Worm (Caenorhabditis elegans) whole organism, L1 larva: Measurements from ENCODE around the gene C03F11.2.

Source experiments
- F16B12.6 ChIP-seq: fragments of 150-350 bp; optimal IDR thresholded peaks from 2 replicates; lab custom pipeline; 2014; ENCODE audit warnings: missing biosample characterization, missing genetic modification characterization
- aly-2 ChIP-seq: fragments of 150-350 bp; optimal IDR thresholded peaks from 2 replicates; lab custom pipeline; 2014; ENCODE audit warnings: missing biosample characterization, missing genetic modification characterization
- blmp-1 ChIP-seq: fragments of 150-350 bp; optimal IDR thresholded peaks from 2 replicates; lab custom pipeline; 2014; ENCODE audit warnings: missing biosample characterization, missing genetic modification characterization
- ceh-82 ChIP-seq, 3 experiments: fragments of 150-350 bp in 1 of 3; sonication (generic microtip) in 2 of 3; optimal IDR thresholded peaks; 2 replicates each; lab custom pipeline; 2014 to 2017; ENCODE audit warnings: missing biosample characterization in 3 of 3, missing genetic modification characterization in 3 of 3
- dpl-1 ChIP-seq, 3 experiments: fragments of 150-350 bp in 2 of 3; sonication (generic microtip) in 1 of 3; optimal IDR thresholded peaks; 2 replicates each; lab custom pipeline; 2014 to 2017; ENCODE audit warnings: missing biosample characterization in 3 of 3, missing genetic modification characterization in 3 of 3, missing genetic modification reagents in 3 of 3
- dsc-1 ChIP-seq: sonication (generic microtip); optimal IDR thresholded peaks from 2 replicates; lab custom pipeline; 2016; ENCODE audit warnings: mild to moderate bottlenecking, missing genetic modification characterization, missing compliant biosample characterization
- efl-1 ChIP-seq, 4 experiments: fragments of 150-350 bp; optimal IDR thresholded peaks in 3 of 4; peaks in 1 of 4; 1 replicate in 1 of 4; 2 replicates in 3 of 4; lab custom pipeline; 2014; ENCODE audit warnings: missing biosample characterization in 2 of 4, missing genetic modification characterization in 2 of 4, missing genetic modification reagents in 2 of 4
- egl-13 ChIP-seq: sonication (generic microtip); optimal IDR thresholded peaks from 2 replicates; lab custom pipeline; 2016; ENCODE audit warnings: missing genotype, missing genetic modification reagents, missing genetic modification characterization, missing compliant biosample characterization
- elt-2 ChIP-seq: sonication (generic microtip); optimal IDR thresholded peaks from 2 replicates; lab custom pipeline; 2016; ENCODE audit warnings: missing genetic modification characterization, mild to moderate bottlenecking, inconsistent platforms, missing compliant biosample characterization, missing genetic modification reagents
- ets-5 ChIP-seq: fragments of 200-800 bp; sonication (Bioruptor generic); IDR thresholded peaks from 2 replicates; pipeline ENCODE4 v1.3.6; 2022; ENCODE audit warnings: missing genetic modification characterization, missing compliant biosample characterization
- fkh-10 ChIP-seq: sonication (generic microtip); optimal IDR thresholded peaks from 2 replicates; lab custom pipeline; 2017; ENCODE audit warnings: missing biosample characterization, missing genetic modification reagents, missing genetic modification characterization
- fkh-4 ChIP-seq: sonication (generic microtip); optimal IDR thresholded peaks from 2 replicates; lab custom pipeline; 2016; ENCODE audit warnings: missing compliant biosample characterization, missing genetic modification characterization, borderline replicate concordance
- fkh-8 ChIP-seq: sonication (generic microtip); optimal IDR thresholded peaks from 2 replicates; lab custom pipeline; 2016; ENCODE audit warnings: mild to moderate bottlenecking, missing genetic modification characterization, missing compliant biosample characterization
- fos-1 ChIP-seq: fragments of 150-350 bp; optimal IDR thresholded peaks from 2 replicates; lab custom pipeline; 2014; ENCODE audit warnings: missing biosample characterization, missing genetic modification characterization
- grh-1 ChIP-seq: fragments of 200-800 bp; sonication (Bioruptor generic); IDR thresholded peaks from 2 replicates; pipeline ENCODE4 v1.3.6; 2022; ENCODE audit warnings: missing genetic modification reagents, missing genetic modification characterization, missing compliant biosample characterization
- hlh-4 ChIP-seq: sonication (generic microtip); optimal IDR thresholded peaks from 2 replicates; lab custom pipeline; 2016; ENCODE audit warnings: mild to moderate bottlenecking, missing genetic modification characterization, missing compliant biosample characterization
- hpl-2 ChIP-seq: fragments of 150-350 bp; optimal IDR thresholded peaks from 2 replicates; lab custom pipeline; 2014; ENCODE audit warnings: missing biosample characterization, missing genetic modification reagents, missing genetic modification characterization
- irx-1 ChIP-seq: sonication (generic microtip); optimal IDR thresholded peaks from 2 replicates; lab custom pipeline; 2016; ENCODE audit warnings: missing genetic modification characterization, missing compliant biosample characterization
- isw-1 ChIP-seq: fragments of 200-800 bp; sonication (Bioruptor generic); IDR thresholded peaks from 2 replicates; pipeline ENCODE4 v1.3.6; 2022; ENCODE audit warnings: missing genetic modification characterization, missing compliant biosample characterization
- lin-14 ChIP-seq: fragments of 200-800 bp; sonication (Bioruptor generic); optimal IDR thresholded peaks from 2 replicates; lab custom pipeline; 2018; ENCODE audit warnings: mild to moderate bottlenecking, missing genetic modification characterization, moderate library complexity, missing compliant biosample characterization
- lin-39 ChIP-seq: fragments of 150-350 bp; optimal IDR thresholded peaks from 2 replicates; lab custom pipeline; 2014; ENCODE audit warnings: missing biosample characterization, missing genetic modification reagents, missing genetic modification characterization
- lir-3 ChIP-seq: sonication (generic microtip); optimal IDR thresholded peaks from 2 replicates; lab custom pipeline; 2016; ENCODE audit warnings: mild to moderate bottlenecking, missing genetic modification characterization, moderate library complexity, missing compliant biosample characterization; ENCODE audit not compliant: poor library complexity
- lsy-2 ChIP-seq, 2 experiments: fragments of 150-350 bp; optimal IDR thresholded peaks; 2 replicates each; lab custom pipeline; 2014; ENCODE audit warnings: missing biosample characterization in 2 of 2, missing genetic modification characterization in 2 of 2
- nhr-11 ChIP-seq: fragments of 150-350 bp; optimal IDR thresholded peaks from 2 replicates; lab custom pipeline; 2014; ENCODE audit warnings: missing biosample characterization, missing genetic modification characterization
- nhr-19 ChIP-seq: fragments of 200-800 bp; sonication (Bioruptor generic); conservative IDR thresholded peaks from 2 replicates; pipeline ENCODE4 v1.3.6; 2022; ENCODE audit warnings: missing genetic modification characterization, missing compliant biosample characterization
- nhr-237 ChIP-seq: fragments of 150-350 bp; optimal IDR thresholded peaks from 2 replicates; lab custom pipeline; 2014; ENCODE audit warnings: missing biosample characterization, missing genetic modification characterization
- nhr-28 ChIP-seq: fragments of 150-350 bp; optimal IDR thresholded peaks from 2 replicates; lab custom pipeline; 2014; ENCODE audit warnings: missing biosample characterization, missing genetic modification characterization
- nhr-47 ChIP-seq: sonication (generic microtip); optimal IDR thresholded peaks from 2 replicates; lab custom pipeline; 2016; ENCODE audit warnings: mild to moderate bottlenecking, missing genetic modification characterization, moderate library complexity, missing compliant biosample characterization
- nhr-76 ChIP-seq: sonication (generic microtip); optimal IDR thresholded peaks from 2 replicates; lab custom pipeline; 2017; ENCODE audit warnings: missing biosample characterization, missing genetic modification characterization
- nhr-77 ChIP-seq: fragments of 150-350 bp; optimal IDR thresholded peaks from 2 replicates; lab custom pipeline; 2014; ENCODE audit warnings: missing biosample characterization, missing genetic modification characterization
- nhr-90 ChIP-seq: sonication (generic microtip); optimal IDR thresholded peaks from 2 replicates; lab custom pipeline; 2016; ENCODE audit warnings: mild to moderate bottlenecking, missing genetic modification characterization, missing compliant biosample characterization; ENCODE audit not compliant: poor library complexity
- pax-3 ChIP-seq: fragments of 200-800 bp; sonication (Bioruptor generic); optimal IDR thresholded peaks from 2 replicates; lab custom pipeline; 2018; ENCODE audit warnings: mild to moderate bottlenecking, missing genetic modification characterization, moderate library complexity, missing compliant biosample characterization
- skn-1 ChIP-seq: fragments of 150-350 bp; optimal IDR thresholded peaks from 2 replicates; lab custom pipeline; 2014; ENCODE audit warnings: missing biosample characterization, missing genetic modification characterization
- snpc-4 ChIP-seq: fragments of 150-350 bp; optimal IDR thresholded peaks from 2 replicates; lab custom pipeline; 2014; ENCODE audit warnings: missing biosample characterization, missing genetic modification characterization
- sox-4 ChIP-seq: sonication (generic microtip); optimal IDR thresholded peaks from 2 replicates; lab custom pipeline; 2016; ENCODE audit warnings: missing genetic modification characterization, missing compliant biosample characterization
- swsn-7 ChIP-seq: sonication (generic microtip); optimal IDR thresholded peaks from 2 replicates; lab custom pipeline; 2016; ENCODE audit warnings: missing genetic modification characterization, missing compliant biosample characterization
- tbx-2 ChIP-seq: sonication (generic microtip); optimal IDR thresholded peaks from 2 replicates; lab custom pipeline; 2016; ENCODE audit warnings: missing genetic modification characterization, missing compliant biosample characterization
- unc-30 ChIP-seq: sonication (generic microtip); optimal IDR thresholded peaks from 2 replicates; lab custom pipeline; 2017; ENCODE audit warnings: missing biosample characterization, missing genetic modification characterization
- unc-62 ChIP-seq: fragments of 150-350 bp; optimal IDR thresholded peaks from 2 replicates; lab custom pipeline; 2014; ENCODE audit warnings: missing biosample characterization, missing genetic modification reagents, missing genetic modification characterization
- unc-86 ChIP-seq: sonication (generic microtip); optimal IDR thresholded peaks from 2 replicates; lab custom pipeline; 2016; ENCODE audit warnings: missing genetic modification characterization, missing compliant biosample characterization
- unc-98 ChIP-seq: fragments of 200-800 bp; sonication (Bioruptor generic); IDR thresholded peaks from 2 replicates; pipeline ENCODE4 v1.3.6; 2022; ENCODE audit warnings: missing genetic modification characterization, missing compliant biosample characterization
- xbp-1 ChIP-seq: sonication (generic microtip); optimal IDR thresholded peaks from 2 replicates; lab custom pipeline; 2016; ENCODE audit warnings: missing genetic modification characterization, missing compliant biosample characterization
- zag-1 ChIP-seq: fragments of 150-350 bp; optimal IDR thresholded peaks from 2 replicates; lab custom pipeline; 2014; ENCODE audit warnings: missing biosample characterization, missing genetic modification characterization
- zip-4 ChIP-seq: fragments of 200-800 bp; sonication (Bioruptor generic); optimal IDR thresholded peaks from 2 replicates; lab custom pipeline; 2018; ENCODE audit warnings: mild to moderate bottlenecking, missing genetic modification characterization, moderate library complexity, missing compliant biosample characterization
- ztf-4 ChIP-seq: fragments of 150-350 bp; optimal IDR thresholded peaks from 2 replicates; lab custom pipeline; 2014; ENCODE audit warnings: missing biosample characterization, missing genetic modification characterization

C03F11.2 gene

DNA sequence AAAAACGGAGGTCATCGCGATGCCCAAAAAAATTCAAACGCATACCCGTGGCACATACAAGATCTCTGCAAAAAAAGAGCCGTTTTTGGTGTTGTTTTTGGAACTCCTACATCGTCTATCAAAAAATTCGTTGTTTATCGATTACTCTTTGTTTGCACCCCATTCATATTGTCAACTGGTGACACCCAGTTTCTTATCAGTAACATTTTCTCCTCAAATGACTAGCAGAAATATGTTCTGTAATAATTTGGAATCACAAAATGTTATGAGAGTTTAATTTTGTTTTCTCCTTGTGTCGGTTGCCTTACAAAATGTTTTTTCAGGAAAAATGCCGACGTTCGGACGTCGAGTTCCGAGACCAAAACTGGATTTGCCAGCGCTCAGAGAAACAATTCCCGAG, 22.5 kb downstream of the C03F11.2 start, which contains the start of gene sek-4:
sek-4 (plus strand) TSS at position 318 of the 400 bp plus-strand sequence.
- TF ChIP-seq grh-1 (GFP tag; lab: Robert Waterston, UW) (no peak), nhr-77 (tag; lab: Kevin White, UChicago) (no peak), elt-2 (tag; lab: Kevin White, UChicago) (peak; percentile 42)
- TF ChIP-seq, all 84 proteins: peak for 1

DNA sequence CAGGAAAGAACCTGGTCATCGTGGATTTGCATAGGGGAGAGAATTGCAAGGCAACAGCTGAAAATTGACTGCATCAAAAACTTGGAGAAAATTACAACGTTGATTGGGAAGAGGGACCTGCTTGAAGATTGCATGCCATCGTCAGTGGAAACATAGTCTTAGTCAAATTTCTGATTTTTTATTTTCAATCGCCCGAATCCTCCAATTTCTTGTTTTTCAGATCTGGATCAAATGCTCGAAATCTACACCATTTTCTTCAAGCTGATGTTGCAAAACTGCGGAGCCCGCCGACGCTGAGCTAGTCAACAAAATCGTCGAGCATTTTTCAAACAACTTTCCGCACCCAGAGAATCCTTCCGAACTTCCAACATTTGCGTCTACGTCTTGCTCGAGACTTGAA, 23.6 kb downstream of the C03F11.2 start:
- TF ChIP-seq nhr-237, result no peak
- no peak for TF ChIP-seq ets-5 (GFP tag; lab: Robert Waterston, UW)
- TF ChIP-seq zag-1 (tag; lab: Kevin White, UChicago), result no peak
- no peak for TF ChIP-seq hpl-2 (GFP tag; lab: Kevin White, UChicago)
- no peak for TF ChIP-seq irx-1
- TF ChIP-seq nhr-76 (tag; lab: Kevin White, UChicago), result no peak
- TF ChIP-seq nhr-19 (GFP tag; lab: Robert Waterston, UW), result no peak
- TF ChIP-seq pax-3 (tag; lab: Kevin White, UChicago), result no peak
- no peak for TF ChIP-seq fkh-4 (tag; lab: Kevin White, UChicago)
- no peak for TF ChIP-seq fkh-8 (tag; lab: Kevin White, UChicago)
- TF ChIP-seq lin-39 (tag; lab: Kevin White, UChicago), result no peak
- no peak for TF ChIP-seq grh-1 (GFP tag; lab: Robert Waterston, UW)
- no peak for TF ChIP-seq unc-86 (tag; lab: Kevin White, UChicago)
- TF ChIP-seq unc-98 (GFP tag; lab: Robert Waterston, UW), result no peak
- TF ChIP-seq, all 84 proteins: peak for 0

DNA sequence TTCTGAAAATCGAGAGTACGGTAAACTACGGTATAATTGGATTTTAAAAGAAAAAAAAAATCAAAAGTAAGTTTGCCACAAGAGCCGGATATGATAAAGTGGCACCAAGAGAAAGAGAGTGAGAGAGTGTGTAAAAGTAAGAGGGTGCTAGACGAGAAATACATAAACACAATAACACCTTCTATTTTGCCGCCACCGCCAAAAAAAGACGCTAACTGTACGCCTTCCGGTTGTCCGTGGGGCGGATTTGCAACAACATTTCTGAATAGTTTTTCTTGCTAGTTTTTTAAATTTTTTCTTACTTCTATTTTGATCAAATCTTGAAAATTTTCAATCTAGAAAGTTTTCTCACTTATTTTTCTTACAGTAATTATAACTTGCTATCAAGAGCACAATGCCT, 24.6 kb downstream of the C03F11.2 start, which contains the start of gene F35C8.8:
F35C8.8 (minus strand) TSS at position 2 of the 400 bp plus-strand sequence.
- TF ChIP-seq ztf-4, result no peak

DNA sequence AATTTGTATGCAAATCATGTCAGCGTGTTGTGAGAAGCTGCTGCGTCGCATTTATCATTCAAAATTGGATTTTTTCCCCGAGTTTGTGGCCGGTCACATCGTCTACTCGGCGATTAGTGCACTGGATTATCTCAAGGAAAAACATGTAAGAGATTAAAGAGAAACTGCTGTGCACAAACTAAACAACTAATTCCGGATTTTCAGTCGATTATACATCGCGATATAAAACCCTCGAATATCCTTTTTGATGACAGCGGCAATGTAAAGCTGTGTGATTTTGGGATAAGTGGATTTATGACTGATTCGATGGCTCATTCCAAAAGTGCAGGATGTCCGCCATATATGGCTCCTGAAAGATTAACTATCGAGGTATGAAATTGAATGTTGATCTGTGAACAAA, 26.6 kb downstream of the C03F11.2 start:
- TF ChIP-seq efl-1 (optimal IDR thresholded peaks at IDR 0.05; lab: Kevin White, UChicago) (no peak), efl-1 (GFP tag; optimal IDR thresholded peaks at IDR 0.05 in 1 of 2; lab: Kevin White, UChicago) (peak in 1 of 2 experiments; percentile 53), unc-62 (GFP tag; lab: Kevin White, UChicago) (no peak), dsc-1 (peak; percentile 77), egl-13 (tag; lab: Kevin White, UChicago) (peak; percentile 58), hlh-4 (tag; lab: Kevin White, UChicago) (no peak)

DNA sequence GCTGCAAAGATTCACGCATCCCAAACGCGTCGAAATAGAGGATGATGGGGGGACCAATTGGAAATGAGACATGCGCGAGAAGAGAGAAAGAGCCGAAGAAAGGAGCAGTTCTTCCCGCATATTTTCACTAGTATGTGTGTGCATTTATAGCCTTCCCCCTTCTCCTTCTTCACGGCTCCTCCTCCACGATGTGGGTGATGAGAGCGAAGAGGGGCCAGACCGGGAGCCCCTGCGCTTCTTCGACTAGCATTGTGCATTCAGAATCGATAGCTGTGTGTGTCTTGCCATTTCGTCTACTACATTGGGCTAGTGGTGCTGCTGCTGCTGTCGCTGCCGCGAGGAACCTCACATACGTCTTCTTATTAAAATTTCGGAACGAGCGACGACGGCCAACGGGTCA, 29.0 kb downstream of the C03F11.2 start, which contains the start of gene jkk-1:
jkk-1 (plus strand) TSS at position 249 of the 400 bp plus-strand sequence.
- peak in 1 of 2 experiments; percentile 21 for TF ChIP-seq lsy-2 (tag; optimal IDR thresholded peaks at IDR 0.05; lab: Kevin White, UChicago)
- TF ChIP-seq fos-1 (tag; lab: Kevin White, UChicago), result no peak
- TF ChIP-seq F16B12.6 (tag; lab: Kevin White, UChicago), result no peak
- peak; percentile 36 to 53 (median 39) for TF ChIP-seq ceh-82 (tag; optimal IDR thresholded peaks at IDR 0.05; lab: Kevin White, UChicago)
- no peak for TF ChIP-seq efl-1 (optimal IDR thresholded peaks at IDR 0.05; lab: Kevin White, UChicago)
- no peak for TF ChIP-seq efl-1 (GFP tag; optimal IDR thresholded peaks at IDR 0.05 in 1 of 2; lab: Kevin White, UChicago)
- TF ChIP-seq sox-4 (tag; lab: Kevin White, UChicago), result no peak
- peak; percentile 29 for TF ChIP-seq unc-86 (tag; lab: Kevin White, UChicago)
- peak; percentile 53 for TF ChIP-seq nhr-47 (tag; lab: Kevin White, UChicago)
- TF ChIP-seq nhr-28 (tag; lab: Kevin White, UChicago), result no peak
- no peak for TF ChIP-seq lir-3
- TF ChIP-seq isw-1 (GFP tag; lab: Robert Waterston, UW), result no peak
- peak; percentile 52 for TF ChIP-seq fkh-10 (GFP tag; lab: Kevin White, UChicago)
- TF ChIP-seq nhr-77 (tag; lab: Kevin White, UChicago), result no peak
- no peak for TF ChIP-seq nhr-11 (tag; lab: Kevin White, UChicago)
- no peak for TF ChIP-seq snpc-4
- TF ChIP-seq egl-13 (tag; lab: Kevin White, UChicago), result peak; percentile 14
- no peak for TF ChIP-seq nhr-90 (tag; lab: Kevin White, UChicago)
- no peak for TF ChIP-seq tbx-2
- TF ChIP-seq dpl-1 (GFP tag; optimal IDR thresholded peaks at IDR 0.05; lab: Kevin White, UChicago), result no peak
- no peak for TF ChIP-seq skn-1 (tag; lab: Kevin White, UChicago)
- TF ChIP-seq swsn-7 (tag; lab: Kevin White, UChicago), result peak; percentile 10
- TF ChIP-seq elt-2 (tag; lab: Kevin White, UChicago), result no peak
- TF ChIP-seq blmp-1 (tag; lab: Kevin White, UChicago), result no peak
- TF ChIP-seq aly-2, result no peak
- TF ChIP-seq lin-14 (GFP tag; lab: Kevin White, UChicago), result peak; percentile 83
- peak; percentile 22 for TF ChIP-seq xbp-1
- no peak for TF ChIP-seq zip-4 (GFP tag; lab: Kevin White, UChicago)
- no peak for TF ChIP-seq unc-30 (tag; lab: Kevin White, UChicago)
